Worm (Caenorhabditis elegans) whole organism, L3 larva: ENCODE data around the gene rop-1.
A peak's percentile ranks its signal among the peaks of the same experiment; 100 is the strongest.

Experiments used
- ceh-82 ChIP-seq: fragments of 150-350 bp; optimal IDR thresholded peaks from 2 replicates; lab custom pipeline; 2014; ENCODE audit warnings: missing biosample characterization, missing genetic modification characterization
- daf-12 ChIP-seq: fragments of 150-350 bp; optimal IDR thresholded peaks from 2 replicates; lab custom pipeline; 2014; ENCODE audit warnings: missing biosample characterization, missing genetic modification reagents, missing genetic modification characterization
- elt-2 ChIP-seq: sonication (generic microtip); optimal IDR thresholded peaks from 2 replicates; lab custom pipeline; 2016; ENCODE audit warnings: missing genetic modification reagents, mild to moderate bottlenecking, missing genetic modification characterization, missing compliant biosample characterization
- nhr-12 ChIP-seq: fragments of 150-350 bp; optimal IDR thresholded peaks from 2 replicates; lab custom pipeline; 2014; ENCODE audit warnings: missing biosample characterization, missing genetic modification characterization
- nhr-237 ChIP-seq: fragments of 150-350 bp; optimal IDR thresholded peaks from 2 replicates; lab custom pipeline; 2014; ENCODE audit warnings: missing biosample characterization, missing genetic modification characterization
- nhr-28 ChIP-seq: fragments of 150-350 bp; optimal IDR thresholded peaks from 2 replicates; lab custom pipeline; 2014; ENCODE audit warnings: missing biosample characterization, missing genetic modification characterization
- nhr-76 ChIP-seq: fragments of 150-350 bp; sonication (generic microtip); optimal IDR thresholded peaks from 5 replicates; lab custom pipeline; 2014; ENCODE audit warnings: missing biosample characterization, missing genetic modification characterization
- sea-2 ChIP-seq: fragments of 150-350 bp; sonication (generic microtip); optimal IDR thresholded peaks from 4 replicates; lab custom pipeline; 2014; ENCODE audit warnings: missing biosample characterization, missing genetic modification reagents, missing genetic modification characterization
- unc-62 ChIP-seq: fragments of 150-350 bp; sonication (generic microtip); optimal IDR thresholded peaks from 4 replicates; lab custom pipeline; 2014; ENCODE audit warnings: missing biosample characterization, missing genetic modification reagents, missing genetic modification characterization
- zag-1 ChIP-seq: fragments of 150-350 bp; optimal IDR thresholded peaks from 2 replicates; lab custom pipeline; 2014; ENCODE audit warnings: missing biosample characterization, missing genetic modification characterization
- ztf-4 ChIP-seq: fragments of 150-350 bp; optimal IDR thresholded peaks from 2 replicates; lab custom pipeline; 2014; ENCODE audit warnings: missing biosample characterization, missing genetic modification characterization

ce11 chrV:10224619-10225018, 30.2 kb downstream of the rop-1 start:
- TF ChIP-seq zag-1 (tag; lab: Kevin White, UChicago), result no peak
- TF ChIP-seq nhr-76 (tag; lab: Kevin White, UChicago), result no peak
- no peak for TF ChIP-seq ztf-4
- no peak for TF ChIP-seq ceh-82 (tag; lab: Kevin White, UChicago)
- TF ChIP-seq nhr-12 (tag; lab: Kevin White, UChicago), result no peak
- no peak for TF ChIP-seq sea-2 (GFP tag; lab: Kevin White, UChicago)
- peak; percentile 68 for TF ChIP-seq elt-2
- TF ChIP-seq unc-62, result no peak
- TF ChIP-seq nhr-28 (tag; lab: Kevin White, UChicago), result no peak
- TF ChIP-seq nhr-237, result no peak
- TF ChIP-seq daf-12 (tag; lab: Kevin White, UChicago), result no peak
